Worm (Caenorhabditis elegans) whole organism, young adult: ENCODE data around the gene F08D12.2.

ENCODE experiments used
- C06A6.2 ChIP-seq: fragments of 200-800 bp; sonication (Bioruptor generic); conservative IDR thresholded peaks from 2 replicates; pipeline ENCODE4 v1.3.6; 2022; ENCODE audit warnings: missing genetic modification characterization, missing compliant biosample characterization
- C17E4.6 ChIP-seq: fragments of 200-800 bp; sonication (Bioruptor generic); IDR thresholded peaks from 2 replicates; pipeline ENCODE4 v1.3.6; 2022; ENCODE audit warnings: missing genetic modification reagents, missing genetic modification characterization, missing compliant biosample characterization
- D2030.7 ChIP-seq: fragments of 200-800 bp; sonication (Bioruptor generic); IDR thresholded peaks from 2 replicates; pipeline ENCODE4 v1.3.6; 2022; ENCODE audit warnings: missing genetic modification reagents, missing genetic modification characterization, missing compliant biosample characterization
- F10E7.11 ChIP-seq: sonication (generic microtip); optimal IDR thresholded peaks from 2 replicates; lab custom pipeline; 2017; ENCODE audit warnings: mild to moderate bottlenecking, missing genetic modification characterization, moderate library complexity, missing compliant biosample characterization
- F23B12.7 ChIP-seq: sonication (generic microtip); optimal IDR thresholded peaks from 2 replicates; lab custom pipeline; 2017; ENCODE audit warnings: missing genetic modification characterization, mild to moderate bottlenecking, missing compliant biosample characterization, antibody characterized with exemption, moderate library complexity; ENCODE audit not compliant: insufficient read depth
- F49E8.2 ChIP-seq: sonication (generic microtip); optimal IDR thresholded peaks from 3 replicates; lab custom pipeline; 2017; ENCODE audit warnings: missing genetic modification characterization, mild to moderate bottlenecking, missing compliant biosample characterization, antibody characterized with exemption, moderate library complexity; ENCODE audit not compliant: insufficient read depth
- F52B5.7 ChIP-seq: sonication (generic microtip); optimal IDR thresholded peaks from 2 replicates; lab custom pipeline; 2016; ENCODE audit warnings: mild to moderate bottlenecking, missing genetic modification characterization, missing compliant biosample characterization
- F57C9.4 ChIP-seq: sonication (generic microtip); optimal IDR thresholded peaks from 2 replicates; lab custom pipeline; 2017; ENCODE audit warnings: mild to moderate bottlenecking, missing genetic modification characterization, missing compliant biosample characterization
- Y56A3A.18 ChIP-seq: fragments of 200-800 bp; sonication (Bioruptor generic); IDR thresholded peaks from 2 replicates; pipeline ENCODE4 v1.3.6; 2022; ENCODE audit warnings: missing genetic modification reagents, missing genetic modification characterization, missing compliant biosample characterization
- ZK185.1 ChIP-seq: sonication (generic microtip); optimal IDR thresholded peaks from 2 replicates; lab custom pipeline; 2016; ENCODE audit warnings: mild to moderate bottlenecking, missing genetic modification characterization, missing compliant biosample characterization; ENCODE audit not compliant: poor library complexity, severe bottlenecking
- attf-5 ChIP-seq: fragments of 200-800 bp; sonication (Bioruptor generic); optimal IDR thresholded peaks from 2 replicates; lab custom pipeline; 2018; ENCODE audit warnings: mild to moderate bottlenecking, missing genetic modification characterization, missing compliant biosample characterization
- attf-6 ChIP-seq: fragments of 200-800 bp; sonication (Bioruptor generic); IDR thresholded peaks from 2 replicates; pipeline ENCODE4 v1.3.6; 2022; ENCODE audit warnings: missing genetic modification reagents, missing genetic modification characterization, missing compliant biosample characterization
- cebp-2 ChIP-seq: fragments of 200-800 bp; sonication (Bioruptor generic); IDR thresholded peaks from 2 replicates; pipeline ENCODE4 v1.3.6; 2022; ENCODE audit warnings: missing genetic modification characterization, missing compliant biosample characterization
- ceh-27 ChIP-seq: fragments of 200-800 bp; sonication (Bioruptor generic); optimal IDR thresholded peaks from 2 replicates; lab custom pipeline; 2018; ENCODE audit warnings: mild to moderate bottlenecking, missing genetic modification characterization, moderate library complexity, missing compliant biosample characterization
- ceh-58 ChIP-seq: fragments of 200-800 bp; sonication (Bioruptor generic); IDR thresholded peaks from 2 replicates; pipeline ENCODE4 v1.3.6; 2022; ENCODE audit warnings: missing genetic modification characterization, missing compliant biosample characterization
- dox-1 ChIP-seq: fragments of 200-800 bp; sonication (Bioruptor generic); IDR thresholded peaks from 2 replicates; pipeline ENCODE4 v1.3.6; 2022; ENCODE audit warnings: missing genetic modification reagents, missing genetic modification characterization, missing compliant biosample characterization
- egl-18 ChIP-seq: fragments of 200-800 bp; sonication (Bioruptor generic); IDR thresholded peaks from 2 replicates; pipeline ENCODE4 v1.3.6; 2022; ENCODE audit warnings: missing genetic modification reagents, missing genetic modification characterization, missing compliant biosample characterization
- egl-44 ChIP-seq: fragments of 200-800 bp; sonication (Bioruptor generic); IDR thresholded peaks from 2 replicates; pipeline ENCODE4 v1.3.6; 2022; ENCODE audit warnings: missing genetic modification reagents, missing genetic modification characterization, missing compliant biosample characterization
- egrh-3 ChIP-seq: fragments of 200-800 bp; sonication (Bioruptor generic); IDR thresholded peaks from 2 replicates; pipeline ENCODE4 v1.3.6; 2022; ENCODE audit warnings: missing genetic modification reagents, missing genetic modification characterization, missing compliant biosample characterization
- ets-4 ChIP-seq: fragments of 200-800 bp; sonication (Bioruptor generic); optimal IDR thresholded peaks from 2 replicates; lab custom pipeline; 2018; ENCODE audit warnings: mild to moderate bottlenecking, missing genetic modification characterization, missing compliant biosample characterization
- gei-17 ChIP-seq: fragments of 200-800 bp; sonication (Bioruptor generic); optimal IDR thresholded peaks from 2 replicates; lab custom pipeline; 2018; ENCODE audit warnings: mild to moderate bottlenecking, missing genetic modification characterization, missing compliant biosample characterization
- hmg-1.2 ChIP-seq: fragments of 200-800 bp; sonication (Bioruptor generic); IDR thresholded peaks from 2 replicates; pipeline ENCODE4 v1.3.6; 2022; ENCODE audit warnings: missing genetic modification reagents, missing genetic modification characterization, missing compliant biosample characterization
- hrde-1 ChIP-seq: sonication (generic microtip); optimal IDR thresholded peaks from 2 replicates; lab custom pipeline; 2016; ENCODE audit warnings: missing genetic modification characterization, mild to moderate bottlenecking, missing compliant biosample characterization, moderate library complexity, missing genotype, missing genetic modification reagents, borderline replicate concordance
- hsf-1 ChIP-seq: fragments of 200-800 bp; sonication (Bioruptor generic); IDR thresholded peaks from 2 replicates; pipeline ENCODE4 v1.3.6; 2022; ENCODE audit warnings: missing genetic modification reagents, missing genetic modification characterization, missing compliant biosample characterization
- let-526 ChIP-seq: fragments of 200-800 bp; sonication (Bioruptor generic); IDR thresholded peaks from 2 replicates; pipeline ENCODE4 v1.3.6; 2022; ENCODE audit warnings: missing genetic modification reagents, missing genetic modification characterization, missing compliant biosample characterization
- lin-26 ChIP-seq: fragments of 200-800 bp; sonication (Bioruptor generic); IDR thresholded peaks from 2 replicates; pipeline ENCODE4 v1.3.6; 2022; ENCODE audit warnings: missing genetic modification reagents, missing genetic modification characterization, missing compliant biosample characterization
- lin-35 ChIP-seq, 3 experiments: fragments of 150-350 bp in 2 of 3; sonication (generic microtip) in 1 of 3; optimal IDR thresholded peaks; 2 replicates each; lab custom pipeline; 2014 to 2018; ENCODE audit warnings: missing biosample characterization in 3 of 3, missing genetic modification characterization in 3 of 3, missing genetic modification reagents in 3 of 3
- madf-6 ChIP-seq: fragments of 200-800 bp; sonication (Bioruptor generic); IDR thresholded peaks from 2 replicates; pipeline ENCODE4 v1.3.6; 2022; ENCODE audit warnings: missing genetic modification reagents, missing genetic modification characterization, missing compliant biosample characterization
- mcd-1 ChIP-seq: fragments of 200-800 bp; sonication (Bioruptor generic); IDR thresholded peaks from 2 replicates; pipeline ENCODE4 v1.3.6; 2022; ENCODE audit warnings: missing genetic modification reagents, missing genetic modification characterization, missing compliant biosample characterization
- nfyb-1 ChIP-seq: fragments of 200-800 bp; sonication (Bioruptor generic); IDR thresholded peaks from 2 replicates; pipeline ENCODE4 v1.3.6; 2022; ENCODE audit warnings: missing genetic modification reagents, missing genetic modification characterization, missing compliant biosample characterization
- nhr-120 ChIP-seq: fragments of 200-800 bp; sonication (Bioruptor generic); IDR thresholded peaks from 2 replicates; pipeline ENCODE4 v1.3.6; 2022; ENCODE audit warnings: missing genetic modification characterization, missing compliant biosample characterization
- nhr-27 ChIP-seq: fragments of 200-800 bp; sonication (Bioruptor generic); optimal IDR thresholded peaks from 2 replicates; lab custom pipeline; 2018; ENCODE audit warnings: mild to moderate bottlenecking, missing genetic modification characterization, moderate library complexity, missing compliant biosample characterization
- pha-4 ChIP-seq: fragments of 150-350 bp; sonication (generic microtip); optimal IDR thresholded peaks from 2 replicates; lab custom pipeline; 2014; ENCODE audit warnings: missing biosample characterization, missing genetic modification reagents, missing genetic modification characterization
- rcor-1 ChIP-seq: fragments of 200-800 bp; sonication (Bioruptor generic); IDR thresholded peaks from 2 replicates; pipeline ENCODE4 v1.3.6; 2022; ENCODE audit warnings: missing genetic modification reagents, missing genetic modification characterization, missing compliant biosample characterization
- rec-8 ChIP-seq, 2 experiments: sonication (generic microtip); optimal IDR thresholded peaks; 2 replicates each; lab custom pipeline; 2016; ENCODE audit warnings: mild to moderate bottlenecking in 2 of 2, missing genetic modification characterization in 2 of 2, missing genetic modification reagents in 2 of 2, missing genotype in 2 of 2, missing biosample characterization in 1 of 2, missing compliant biosample characterization in 1 of 2, moderate library complexity in 1 of 2
- rpc-1 ChIP-seq, 2 experiments: fragments of 150-350 bp in 1 of 2; sonication (generic microtip) in 1 of 2; optimal IDR thresholded peaks; 2 replicates each; lab custom pipeline; 2014 to 2018; ENCODE audit warnings: missing biosample characterization in 1 of 2, missing genetic modification characterization in 1 of 2, missing genetic modification reagents in 1 of 2, missing genotype in 1 of 2
- sptf-2 ChIP-seq: fragments of 200-800 bp; sonication (Bioruptor generic); optimal IDR thresholded peaks from 2 replicates; lab custom pipeline; 2018; ENCODE audit warnings: mild to moderate bottlenecking, missing genetic modification characterization, missing compliant biosample characterization
- tbp1 ChIP-seq: fragments of 200-800 bp; sonication (Bioruptor generic); optimal IDR thresholded peaks from 2 replicates; lab custom pipeline; 2018; ENCODE audit warnings: mild to moderate bottlenecking, missing genetic modification characterization, missing compliant biosample characterization
- tbx-9 ChIP-seq: sonication (generic microtip); optimal IDR thresholded peaks from 2 replicates; lab custom pipeline; 2016; ENCODE audit warnings: borderline replicate concordance, missing genetic modification characterization, inconsistent platforms, missing compliant biosample characterization
- unc-62 ChIP-seq: fragments of 150-350 bp; optimal IDR thresholded peaks from 2 replicates; lab custom pipeline; 2014; ENCODE audit warnings: missing biosample characterization, missing genetic modification reagents, missing genetic modification characterization
- xnd-1 ChIP-seq: sonication (generic microtip); optimal IDR thresholded peaks from 2 replicates; lab custom pipeline; 2016; ENCODE audit warnings: missing genotype, missing genetic modification reagents, missing genetic modification characterization, missing compliant biosample characterization
- zfh-2 ChIP-seq: fragments of 200-800 bp; sonication (Bioruptor generic); conservative IDR thresholded peaks from 2 replicates; pipeline ENCODE4 v1.3.6; 2022; ENCODE audit warnings: missing genetic modification reagents, missing genetic modification characterization, missing compliant biosample characterization
- ztf-22 ChIP-seq: fragments of 200-800 bp; sonication (Bioruptor generic); optimal IDR thresholded peaks from 2 replicates; lab custom pipeline; 2018; ENCODE audit warnings: mild to moderate bottlenecking, missing genetic modification characterization, moderate library complexity, missing compliant biosample characterization
- ztf-28 ChIP-seq: fragments of 200-800 bp; sonication (Bioruptor generic); IDR thresholded peaks from 2 replicates; pipeline ENCODE4 v1.3.6; 2022; ENCODE audit warnings: missing genetic modification reagents, missing genetic modification characterization, missing compliant biosample characterization
- ztf-3 ChIP-seq: fragments of 200-800 bp; sonication (Bioruptor generic); optimal IDR thresholded peaks from 2 replicates; lab custom pipeline; 2018; ENCODE audit warnings: mild to moderate bottlenecking, missing genetic modification characterization, missing compliant biosample characterization
- ztf-6 ChIP-seq: fragments of 200-800 bp; sonication (Bioruptor generic); IDR thresholded peaks from 2 replicates; pipeline ENCODE4 v1.3.6; 2022; ENCODE audit warnings: missing genetic modification reagents, missing genetic modification characterization, missing compliant biosample characterization

Gene F08D12.2

DNA sequence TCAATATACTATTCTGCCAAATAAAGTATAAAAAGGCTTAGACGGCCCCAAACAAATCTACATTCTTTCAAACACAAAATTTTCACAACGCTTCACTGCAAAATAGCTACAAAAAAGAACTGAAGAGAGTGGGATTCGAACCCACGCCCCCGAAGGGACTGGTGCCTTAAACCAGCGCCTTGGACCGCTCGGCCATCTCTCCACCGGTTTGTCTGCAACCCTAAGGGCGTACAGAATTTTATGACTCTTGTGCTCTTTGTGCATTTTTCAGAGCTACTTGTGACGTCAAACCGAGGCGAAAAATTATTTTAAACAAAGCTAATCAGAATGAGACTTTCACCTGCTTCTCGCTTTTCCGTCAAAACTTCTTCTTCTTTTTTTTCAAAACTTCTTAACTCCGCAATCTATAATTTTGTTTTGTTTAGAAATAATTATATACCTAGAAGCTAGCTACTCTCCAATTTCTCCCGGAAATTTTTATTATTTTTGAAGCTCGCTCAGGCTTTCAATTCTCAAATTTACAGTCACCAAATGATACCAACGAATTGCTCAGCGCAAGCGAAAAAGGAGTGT, 45.2 kb upstream of the F08D12.2 start, which contains the start of gene T05A8.8:
Gene T05A8.8, plus strand, starts transcription at position 523 of the 573 bp plus-strand sequence.
- TF ChIP-seq ets-4 (GFP tag; lab: Kevin White, UChicago) (no peak), attf-5 (no peak), F10E7.11 (tag; lab: Kevin White, UChicago) (no peak), let-526 (GFP tag; lab: Robert Waterston, UW) (no peak), ZK185.1 (tag; lab: Kevin White, UChicago) (no peak), zfh-2 (GFP tag; lab: Robert Waterston, UW) (no peak), nhr-120 (GFP tag; lab: Robert Waterston, UW) (0 out of 2 replicates have a peak, but pooled peaks have one; percentile 40), xnd-1 (no peak), pha-4 (no peak), tbp1 (GFP tag; lab: Kevin White, UChicago) (peak; percentile 86), tbx-9 (tag; lab: Kevin White, UChicago) (no peak), C06A6.2 (GFP tag; lab: Robert Waterston, UW) (no peak), F49E8.2 (no peak), lin-35 (GFP tag; optimal IDR thresholded peaks at IDR 0.05; lab: Kevin White, UChicago) (no peak), rcor-1 (no peak), egl-44 (GFP tag; lab: Robert Waterston, UW) (no peak), ceh-58 (GFP tag; lab: Robert Waterston, UW) (no peak), lin-26 (GFP tag; lab: Robert Waterston, UW) (peak; percentile 50; the same call in 1 of the 2 replicates), ztf-6 (no peak), dox-1 (GFP tag; lab: Robert Waterston, UW) (no peak), unc-62 (GFP tag; lab: Kevin White, UChicago) (no peak), D2030.7 (GFP tag; lab: Robert Waterston, UW) (peak; percentile 45), hrde-1 (tag; lab: Kevin White, UChicago) (no peak), Y56A3A.18 (GFP tag; lab: Robert Waterston, UW) (no peak), F57C9.4 (tag; lab: Kevin White, UChicago) (no peak), nfyb-1 (GFP tag; lab: Robert Waterston, UW) (0 out of 2 replicates have a peak, but pooled peaks have one; percentile 14), gei-17 (GFP tag; lab: Kevin White, UChicago) (no peak), hsf-1 (GFP tag; lab: Robert Waterston, UW) (0 out of 2 replicates have a peak, but pooled peaks have one; percentile 15), ztf-28 (GFP tag; lab: Robert Waterston, UW) (no peak), hmg-1.2 (GFP tag; lab: Robert Waterston, UW) (peak; percentile 23; the same call in 1 of the 2 replicates), rpc-1 (optimal IDR thresholded peaks at IDR 0.05; lab: Kevin White, UChicago) (peak; percentile 48), rpc-1 (tag; optimal IDR thresholded peaks at IDR 0.05; lab: Kevin White, UChicago) (peak; percentile 74), madf-6 (peak; percentile 32; the same call in 1 of the 2 replicates), attf-6 (no peak), nhr-27 (tag; lab: Kevin White, UChicago) (no peak), ztf-3 (no peak)

DNA sequence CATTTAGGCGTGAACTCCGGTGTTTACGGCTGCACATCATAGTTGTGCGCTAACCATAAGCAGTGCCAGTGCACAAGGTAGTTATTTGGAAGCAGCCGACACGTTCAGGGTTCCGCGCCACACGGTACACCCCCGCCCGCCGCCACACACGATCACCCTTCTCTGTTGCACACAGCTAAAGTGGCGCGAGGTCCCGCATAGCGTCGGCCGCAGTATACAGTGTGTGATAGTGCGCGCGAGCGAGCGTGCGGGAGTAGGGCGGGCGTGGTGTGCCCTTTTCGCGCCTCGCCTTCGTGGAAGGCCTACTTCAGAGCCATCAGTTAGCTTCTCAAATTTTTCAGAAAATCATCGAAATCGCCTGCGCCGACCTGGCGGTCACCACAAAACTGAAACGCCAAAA, 44.5 kb upstream of the F08D12.2 start:
- TF ChIP-seq F23B12.7 (tag; lab: Kevin White, UChicago) (no peak), rec-8 (tag; optimal IDR thresholded peaks at IDR 0.05; lab: Kevin White, UChicago) (no peak), C06A6.2 (GFP tag; lab: Robert Waterston, UW) (no peak), C17E4.6 (GFP tag; lab: Robert Waterston, UW) (no peak), F52B5.7 (tag; lab: Kevin White, UChicago) (no peak), mcd-1 (GFP tag; lab: Robert Waterston, UW) (no peak), egrh-3 (peak; percentile 50), zfh-2 (GFP tag; lab: Robert Waterston, UW) (peak; percentile 70), ceh-27 (GFP tag; lab: Kevin White, UChicago) (no peak), egl-18 (GFP tag; lab: Robert Waterston, UW) (no peak), cebp-2 (GFP tag; lab: Robert Waterston, UW) (no peak), ztf-22 (GFP tag; lab: Kevin White, UChicago) (no peak), sptf-2 (GFP tag; lab: Kevin White, UChicago) (peak; percentile 14), D2030.7 (GFP tag; lab: Robert Waterston, UW) (0 out of 2 replicates have a peak, but pooled peaks have one; percentile 22)
